Worm (Caenorhabditis elegans): ENCODE results near the gene fbxa-105.

DNA sequence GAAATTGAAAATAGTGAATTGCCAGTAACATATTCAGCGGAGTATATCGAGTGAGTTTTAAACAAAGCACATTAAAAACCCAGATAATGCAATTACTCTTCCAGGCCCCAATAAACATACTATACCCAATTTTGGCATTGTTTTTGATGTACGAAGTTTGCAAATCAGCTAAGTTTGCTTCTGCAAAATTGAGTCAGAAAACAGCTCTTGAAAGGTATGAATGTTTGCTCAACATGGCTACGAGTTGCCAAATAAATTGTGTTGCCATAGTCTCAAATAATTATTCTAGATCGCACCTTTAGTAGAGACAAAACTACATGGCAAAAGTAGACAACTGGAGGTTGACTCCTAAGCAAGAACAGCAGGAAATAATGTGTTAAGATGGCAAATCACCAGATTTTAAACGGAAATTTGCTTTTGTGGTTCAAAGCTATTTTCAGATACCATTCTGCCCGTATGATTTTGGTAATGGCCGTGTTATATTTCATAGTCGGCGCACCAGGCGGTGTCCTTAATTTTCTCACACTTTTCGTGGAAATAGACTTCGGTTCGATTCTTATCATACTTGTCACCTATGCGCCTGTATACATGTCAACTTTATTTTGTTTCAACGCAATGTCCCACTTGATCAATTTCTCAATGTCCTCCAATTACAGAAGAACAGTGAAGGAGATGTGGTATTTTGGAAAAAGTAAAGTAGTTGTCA lies 40.8 kb upstream of the fbxa-105 start:
- TF ChIP-seq fkh-10 (GFP tag; optimal IDR thresholded peaks at IDR 0.05) (no peak), pat-9 (tag; optimal IDR thresholded peaks at IDR 0.05) (no peak), ceh-18 (tag; optimal IDR thresholded peaks at IDR 0.05) (no peak), ama-1 (optimal IDR thresholded peaks at IDR 0.05) (no peak), ceh-19 (GFP tag; optimal IDR thresholded peaks at IDR 0.05) (no peak), rnt-1 (tag; optimal IDR thresholded peaks at IDR 0.05) (no peak), sox-4 (tag; optimal IDR thresholded peaks at IDR 0.05) (no peak), lin-11 (tag; optimal IDR thresholded peaks at IDR 0.05) (no peak), tbx-7 (tag; optimal IDR thresholded peaks at IDR 0.05) (no peak), hlh-13 (GFP tag; optimal IDR thresholded peaks at IDR 0.05) (no peak), dmd-4 (tag; optimal IDR thresholded peaks at IDR 0.05; ENCODE audit: borderline replicate concordance) (no peak), hlh-15 (tag; optimal IDR thresholded peaks at IDR 0.05) (no peak)
